Worm (Caenorhabditis elegans): ENCODE data around the gene F43E2.1.
A peak's percentile ranks its signal among the peaks of the same experiment; 100 is the strongest.

The F43E2.1 gene

ce11 chrII:7345858-7346257 lies 29.2 kb upstream of the F43E2.1 start:
- no peak for TF ChIP-seq lin-11 (tag; optimal IDR thresholded peaks at IDR 0.05)
- no peak for TF ChIP-seq nhr-25 (tag; optimal IDR thresholded peaks at IDR 0.05)
- peak; percentile 38 for TF ChIP-seq crh-2 (tag; optimal IDR thresholded peaks at IDR 0.05)
- TF ChIP-seq ztf-4 (tag; optimal IDR thresholded peaks at IDR 0.05), result no peak
- no peak for TF ChIP-seq ama-1 (optimal IDR thresholded peaks at IDR 0.05)

DNA sequence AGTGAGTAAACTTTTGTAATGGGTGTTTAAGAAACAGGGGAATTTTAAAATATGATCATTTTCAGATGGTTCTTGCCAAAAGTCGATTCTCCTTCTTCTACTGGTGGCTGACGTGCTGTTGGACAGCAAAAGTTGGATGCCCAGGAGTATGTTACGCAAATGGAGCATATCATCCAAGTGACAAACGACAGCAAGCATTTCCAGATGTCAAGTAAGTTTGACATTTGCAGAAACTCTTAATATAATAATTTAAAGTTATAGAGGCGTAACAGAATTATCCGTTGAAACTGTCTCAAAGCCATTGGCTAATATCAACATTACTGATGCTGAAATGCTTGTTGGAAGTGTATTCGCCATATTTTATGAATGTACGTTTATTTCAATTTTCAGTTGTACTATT lies 27.0 kb upstream of the F43E2.1 start:
- TF ChIP-seq lin-39 (tag; optimal IDR thresholded peaks at IDR 0.05) (no peak), crh-2 (tag; optimal IDR thresholded peaks at IDR 0.05) (no peak), lsy-2 (tag; optimal IDR thresholded peaks at IDR 0.05) (no peak), nhr-129 (tag; optimal IDR thresholded peaks at IDR 0.05) (no peak), ztf-4 (tag; optimal IDR thresholded peaks at IDR 0.05) (no peak), mbf-1 (tag; optimal IDR thresholded peaks at IDR 0.05) (no peak)

- TF ChIP-seq fos-1 (tag; optimal IDR thresholded peaks at IDR 0.05) (peak; percentile 51), aly-2 (tag; optimal IDR thresholded peaks at IDR 0.05) (no peak), lin-11 (tag; optimal IDR thresholded peaks at IDR 0.05) (no peak), ztf-1 (GFP tag; conservative IDR thresholded peaks at IDR 0.05) (no peak), lin-39 (tag; optimal IDR thresholded peaks at IDR 0.05) (no peak), ztf-4 (tag; optimal IDR thresholded peaks at IDR 0.05) (no peak), nhr-237 (tag; optimal IDR thresholded peaks at IDR 0.05) (no peak), ama-1 (optimal IDR thresholded peaks at IDR 0.05) (peak; percentile 2), alr-1 (tag; optimal IDR thresholded peaks at IDR 0.05) (no peak), crh-2 (tag; optimal IDR thresholded peaks at IDR 0.05) (peak; percentile 83), unc-55 (GFP tag; optimal IDR thresholded peaks at IDR 0.05) (peak; percentile 1), ztf-11 (tag; optimal IDR thresholded peaks at IDR 0.05) (no peak)
Observed at ce11 chrII:7352507-7352906, 22.6 kb upstream of the F43E2.1 start, which contains the start of gene hsp-4. Gene hsp-4, minus strand, starts transcription at chrII:7352645.

DNA sequence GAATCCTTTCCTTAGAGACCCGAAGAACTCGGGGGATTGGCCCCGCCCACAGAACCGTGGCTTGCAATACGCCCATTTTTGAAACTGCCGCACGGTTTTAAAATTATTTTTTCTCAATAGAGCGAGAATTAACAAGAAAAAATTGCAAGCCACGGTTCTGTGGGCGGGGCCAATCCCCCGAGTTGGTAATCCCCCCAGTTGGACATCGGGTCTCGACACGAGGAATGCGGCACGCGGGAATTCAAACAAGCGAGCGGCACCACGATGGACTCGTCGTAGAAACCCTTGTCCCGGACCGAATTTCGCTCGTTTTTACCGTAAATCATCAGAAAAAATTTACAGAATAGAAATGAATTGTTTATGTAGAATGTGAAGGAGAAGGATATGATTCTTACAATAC lies 22.1 kb upstream of the F43E2.1 start:
- no peak for TF ChIP-seq sma-3 (GFP tag; optimal IDR thresholded peaks at IDR 0.05)
- no peak for TF ChIP-seq nhr-11 (tag; optimal IDR thresholded peaks at IDR 0.05)
- no peak for TF ChIP-seq Y55F3AM.14 (GFP tag; optimal IDR thresholded peaks at IDR 0.05)
- no peak for TF ChIP-seq elt-1 (tag; optimal IDR thresholded peaks at IDR 0.05)
- no peak for TF ChIP-seq aly-2 (tag; optimal IDR thresholded peaks at IDR 0.05)
- no peak for TF ChIP-seq alr-1 (tag; optimal IDR thresholded peaks at IDR 0.05)
- no peak for TF ChIP-seq lin-39 (tag; optimal IDR thresholded peaks at IDR 0.05)
- TF ChIP-seq peb-1 (tag; optimal IDR thresholded peaks at IDR 0.05), result no peak
- TF ChIP-seq egl-27 (tag; optimal IDR thresholded peaks at IDR 0.05), result no peak
- TF ChIP-seq R02D3.7 (tag; optimal IDR thresholded peaks at IDR 0.05), result no peak
- no peak for TF ChIP-seq blmp-1 (tag; optimal IDR thresholded peaks at IDR 0.05; ENCODE audit: insufficient read depth)
- no peak for TF ChIP-seq lsy-2 (tag; optimal IDR thresholded peaks at IDR 0.05)
- no peak for TF ChIP-seq sma-9 (GFP tag; optimal IDR thresholded peaks at IDR 0.05)
- no peak for TF ChIP-seq sma-9 (tag; optimal IDR thresholded peaks at IDR 0.05)
- no peak for TF ChIP-seq ceh-82 (tag; optimal IDR thresholded peaks at IDR 0.05)
- no peak for TF ChIP-seq ztf-1 (GFP tag; conservative IDR thresholded peaks at IDR 0.05)
- TF ChIP-seq F13H6.1 (tag; optimal IDR thresholded peaks at IDR 0.05), result no peak
- no peak for TF ChIP-seq elt-3 (tag; optimal IDR thresholded peaks at IDR 0.05)

- TF ChIP-seq snpc-4 (tag; optimal IDR thresholded peaks at IDR 0.05), result no peak
- TF ChIP-seq sem-4 (tag; optimal IDR thresholded peaks at IDR 0.05), result no peak
- no peak for TF ChIP-seq unc-55 (GFP tag; optimal IDR thresholded peaks at IDR 0.05)
- no peak for TF ChIP-seq unc-62 (GFP tag; optimal IDR thresholded peaks at IDR 0.05)
- no peak for TF ChIP-seq ama-1 (optimal IDR thresholded peaks at IDR 0.05)
- TF ChIP-seq sma-9 (GFP tag; optimal IDR thresholded peaks at IDR 0.05), result no peak
- TF ChIP-seq sma-9 (tag; optimal IDR thresholded peaks at IDR 0.05), result no peak
- TF ChIP-seq ztf-11 (tag; optimal IDR thresholded peaks at IDR 0.05), result no peak
- TF ChIP-seq nhr-21 (tag; optimal IDR thresholded peaks at IDR 0.05), result no peak
- TF ChIP-seq elt-3 (tag; optimal IDR thresholded peaks at IDR 0.05), result no peak
- TF ChIP-seq ZK546.5 (tag; optimal IDR thresholded peaks at IDR 0.05), result no peak
- TF ChIP-seq unc-39 (tag; optimal IDR thresholded peaks at IDR 0.05), result no peak
- no peak for TF ChIP-seq lin-11 (tag; optimal IDR thresholded peaks at IDR 0.05)
- TF ChIP-seq nhr-129 (tag; optimal IDR thresholded peaks at IDR 0.05), result no peak
Observed at ce11 chrII:7356326-7356725, 18.8 kb upstream of the F43E2.1 start, which contains the start of gene haf-2. Gene haf-2, minus strand, starts transcription at chrII:7356426.
